Worm (Caenorhabditis elegans): ENCODE data around the gene arx-3.

The arx-3 gene

ce11 chrIII:12028769-12029168 is 29.5 kb downstream of the arx-3 start, which contains the start of gene Y79H2A.12:
Gene Y79H2A.12, minus strand, starts transcription at chrIII:12028869.
- TF ChIP-seq ceh-30 (tag; optimal IDR thresholded peaks at IDR 0.05) (no peak), unc-3 (GFP tag; conservative IDR thresholded peaks at IDR 0.05) (no peak), unc-3 (tag; optimal IDR thresholded peaks at IDR 0.05) (no peak), ceh-48 (tag; optimal IDR thresholded peaks at IDR 0.05) (no peak), nfya-1 (tag; optimal IDR thresholded peaks at IDR 0.05) (no peak), ceh-9 (tag; optimal IDR thresholded peaks at IDR 0.05) (no peak), ceh-19 (GFP tag; optimal IDR thresholded peaks at IDR 0.05) (no peak), ceh-18 (tag; optimal IDR thresholded peaks at IDR 0.05) (no peak), pros-1 (tag; optimal IDR thresholded peaks at IDR 0.05) (no peak), ceh-6 (GFP tag; optimal IDR thresholded peaks at IDR 0.05) (no peak), hlh-13 (GFP tag; optimal IDR thresholded peaks at IDR 0.05) (no peak), ttx-3 (tag; optimal IDR thresholded peaks at IDR 0.05) (no peak), tbx-2 (tag; optimal IDR thresholded peaks at IDR 0.05) (no peak), hlh-15 (tag; optimal IDR thresholded peaks at IDR 0.05) (no peak), rnt-1 (tag; optimal IDR thresholded peaks at IDR 0.05) (no peak), pha-4 (tag; optimal IDR thresholded peaks at IDR 0.05) (no peak)

ce11 chrIII:12022281-12022680 is 36.0 kb downstream of the arx-3 start:
- TF ChIP-seq unc-55 (GFP tag; optimal IDR thresholded peaks at IDR 0.05) (no peak), ztf-16 (tag; optimal IDR thresholded peaks at IDR 0.05) (no peak), F13H6.1 (tag; optimal IDR thresholded peaks at IDR 0.05) (no peak), ceh-9 (tag; optimal IDR thresholded peaks at IDR 0.05) (no peak), nhr-11 (tag; optimal IDR thresholded peaks at IDR 0.05) (no peak), pax-1 (tag; optimal IDR thresholded peaks at IDR 0.05) (no peak), ceh-22 (tag; optimal IDR thresholded peaks at IDR 0.05) (no peak), ceh-30 (tag; optimal IDR thresholded peaks at IDR 0.05) (no peak), hlh-8 (tag; optimal IDR thresholded peaks at IDR 0.05) (no peak), madf-2 (tag; optimal IDR thresholded peaks at IDR 0.05) (no peak)

ce11 chrIII:12020074-12020602 is 38.1 kb downstream of the arx-3 start, which contains the start of gene brp-1:
Gene brp-1, plus strand, starts transcription at chrIII:12020552.
- no peak for TF ChIP-seq nhr-232 (tag; optimal IDR thresholded peaks at IDR 0.05)
- TF ChIP-seq ceh-45 (GFP tag; IDR thresholded peaks at IDR 0.05): no peak
- no peak for TF ChIP-seq pha-2 (tag; optimal IDR thresholded peaks at IDR 0.05)
- no peak for TF ChIP-seq unc-42 (tag; optimal IDR thresholded peaks at IDR 0.05)
- TF ChIP-seq dve-1 (tag; optimal IDR thresholded peaks at IDR 0.05): no peak
- no peak for TF ChIP-seq pat-9 (tag; optimal IDR thresholded peaks at IDR 0.05)
- no peak for TF ChIP-seq ceh-30 (tag; optimal IDR thresholded peaks at IDR 0.05)
- TF ChIP-seq ama-1 (optimal IDR thresholded peaks at IDR 0.05): no peak
- TF ChIP-seq unc-55 (GFP tag; optimal IDR thresholded peaks at IDR 0.05): no peak
- no peak for TF ChIP-seq hlh-30 (tag; optimal IDR thresholded peaks at IDR 0.05; ENCODE audit: insufficient read depth)
- TF ChIP-seq ceh-14 (tag; optimal IDR thresholded peaks at IDR 0.05): no peak
- no peak for TF ChIP-seq ceh-2 (tag; optimal IDR thresholded peaks at IDR 0.05)
- TF ChIP-seq K09A11.1 (tag; optimal IDR thresholded peaks at IDR 0.05; ENCODE audit: insufficient read depth): no peak
- no peak for TF ChIP-seq lim-6 (tag; optimal IDR thresholded peaks at IDR 0.05)
- TF ChIP-seq ceh-31 (tag; optimal IDR thresholded peaks at IDR 0.05): no peak
- no peak for TF ChIP-seq tbx-2 (tag; optimal IDR thresholded peaks at IDR 0.05)

ce11 chrIII:12017999-12018398 is 40.3 kb downstream of the arx-3 start:
- no peak for TF ChIP-seq unc-3 (GFP tag; conservative IDR thresholded peaks at IDR 0.05)
- no peak for TF ChIP-seq unc-3 (tag; optimal IDR thresholded peaks at IDR 0.05)

Data from whole organism, late embryonic.